Worm (Caenorhabditis elegans) whole organism, midembryonic: ENCODE data around the gene mcm-3AP.

Experiments
- cog-1 ChIP-seq: sonication (generic microtip); optimal IDR thresholded peaks from 2 replicates; lab custom pipeline; 2016; ENCODE audit warnings: missing genetic modification characterization, missing compliant biosample characterization
- flt-1 ChIP-seq: fragments of 200-800 bp; sonication (Bioruptor generic); IDR thresholded peaks from 2 replicates; pipeline ENCODE4 v1.3.6; 2022; ENCODE audit warnings: missing genetic modification characterization, missing compliant biosample characterization
- tab-1 ChIP-seq: fragments of 200-800 bp; sonication (Bioruptor generic); IDR thresholded peaks from 2 replicates; pipeline ENCODE4 v1.3.6; 2022; ENCODE audit warnings: missing genetic modification characterization, missing compliant biosample characterization

DNA sequence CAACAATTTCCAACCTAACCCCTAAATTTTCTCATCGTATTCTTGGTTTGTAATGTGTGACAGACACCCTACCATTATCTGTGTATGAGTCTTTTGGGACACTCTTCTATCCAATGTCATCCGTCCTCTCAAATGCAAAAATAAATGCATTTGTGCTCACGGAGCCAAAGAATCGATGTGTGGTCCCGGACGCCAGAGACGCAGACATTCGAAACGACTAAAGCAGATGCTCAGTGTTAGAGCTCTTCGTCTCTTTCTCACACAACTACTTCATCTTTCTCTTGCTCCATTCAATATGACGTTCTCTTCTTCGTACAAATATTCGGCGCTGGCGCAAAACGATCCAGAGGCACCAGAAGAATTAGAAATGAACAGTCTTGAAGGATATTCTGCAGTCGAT lies 31.1 kb downstream of the mcm-3AP start, which contains the start of gene unc-24:
- TF ChIP-seq flt-1, result no peak
- TF ChIP-seq cog-1 (tag; lab: Kevin White, UChicago), result no peak
- no peak for TF ChIP-seq tab-1 (GFP tag; lab: Robert Waterston, UW)
